Worm (Caenorhabditis elegans): ENCODE data around the gene clec-196.

clec-196 gene

ce11 chrIV:17265279-17265678 is 11.5 kb upstream of the clec-196 start, which contains the start of gene str-187:
str-187 (plus strand) TSS chrIV:17265579.
- TF ChIP-seq unc-62 (GFP tag; optimal IDR thresholded peaks at IDR 0.05): no peak

- no peak for TF ChIP-seq unc-62 (GFP tag; optimal IDR thresholded peaks at IDR 0.05)
These were observed 11.0 kb upstream of the clec-196 start for ce11 chrIV:17265716-17266115.

DNA sequence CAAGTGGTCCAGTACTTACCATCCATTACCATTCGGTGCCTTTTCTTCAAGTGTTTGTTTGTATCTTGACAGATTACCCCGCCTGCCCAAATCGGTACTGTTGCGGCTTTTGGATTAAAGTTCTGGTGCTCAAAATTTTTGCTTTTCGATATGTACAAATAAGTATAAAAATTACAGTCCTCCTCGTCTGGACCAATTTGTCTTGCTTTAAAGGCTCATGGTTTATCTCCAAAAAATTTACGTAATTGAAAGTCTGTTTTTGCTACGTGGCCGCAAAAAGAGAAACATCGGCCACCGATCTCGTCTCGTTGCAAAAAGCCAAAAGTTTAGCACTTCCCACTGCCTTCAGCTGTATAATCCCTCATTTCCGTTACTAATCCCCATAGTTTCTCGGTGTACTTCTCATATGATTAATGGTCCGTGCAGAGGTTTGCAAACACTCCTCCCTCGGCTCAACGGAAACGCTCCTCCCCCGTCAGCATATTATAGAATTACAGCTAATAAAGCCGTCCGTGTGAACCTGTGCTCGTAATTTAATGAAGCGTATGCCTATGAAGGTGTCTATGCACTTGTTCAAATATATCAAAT is 9.4 kb upstream of the clec-196 start:
- TF ChIP-seq unc-62 (GFP tag; optimal IDR thresholded peaks at IDR 0.05): no peak

DNA sequence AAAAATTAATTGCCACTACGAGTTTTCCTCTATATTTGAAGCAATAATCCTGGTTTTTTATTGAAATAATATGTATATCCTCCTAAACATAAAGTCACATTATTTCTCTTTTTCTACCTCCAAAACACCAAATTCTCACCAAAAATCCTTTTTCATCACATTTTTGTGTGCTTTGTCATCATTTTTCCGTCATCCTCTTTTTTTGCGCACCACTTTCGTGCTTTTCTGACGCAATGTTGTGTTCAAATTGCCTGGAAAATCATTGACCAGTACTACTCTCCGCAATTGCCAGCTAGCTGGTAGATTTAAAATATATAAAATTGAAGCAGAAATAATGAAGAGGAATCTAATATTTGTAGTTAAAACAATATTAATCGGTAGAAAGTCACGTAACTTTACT is 8.7 kb upstream of the clec-196 start:
- TF ChIP-seq unc-62 (GFP tag; optimal IDR thresholded peaks at IDR 0.05): no peak

- no peak for TF ChIP-seq unc-62 (GFP tag; optimal IDR thresholded peaks at IDR 0.05)
These were observed 8.1 kb upstream of the clec-196 start for ce11 chrIV:17268628-17269027.

DNA sequence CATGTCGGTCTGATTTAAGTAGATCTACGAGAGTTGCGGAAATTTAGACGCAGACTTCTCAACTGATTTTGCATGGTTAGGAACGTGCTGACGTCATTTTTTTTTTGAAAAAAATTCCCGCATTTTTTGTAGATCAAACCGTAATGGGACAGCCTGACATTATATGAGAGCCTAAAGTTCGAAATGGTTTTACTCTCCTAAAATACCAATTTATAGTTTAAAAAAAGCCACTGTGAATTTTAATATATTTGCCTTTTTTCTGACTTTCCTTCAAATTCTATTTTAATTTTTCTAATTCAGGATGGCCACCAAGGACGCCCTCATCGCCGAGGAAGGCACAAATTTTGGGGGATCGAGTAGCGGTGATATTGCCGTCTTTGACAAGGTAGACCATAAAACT is 7.7 kb upstream of the clec-196 start, which contains the start of gene atgp-1:
Gene atgp-1 (plus strand): TSS at position 301 of the 400 bp plus-strand sequence.
- TF ChIP-seq unc-62 (GFP tag; optimal IDR thresholded peaks at IDR 0.05): no peak

DNA sequence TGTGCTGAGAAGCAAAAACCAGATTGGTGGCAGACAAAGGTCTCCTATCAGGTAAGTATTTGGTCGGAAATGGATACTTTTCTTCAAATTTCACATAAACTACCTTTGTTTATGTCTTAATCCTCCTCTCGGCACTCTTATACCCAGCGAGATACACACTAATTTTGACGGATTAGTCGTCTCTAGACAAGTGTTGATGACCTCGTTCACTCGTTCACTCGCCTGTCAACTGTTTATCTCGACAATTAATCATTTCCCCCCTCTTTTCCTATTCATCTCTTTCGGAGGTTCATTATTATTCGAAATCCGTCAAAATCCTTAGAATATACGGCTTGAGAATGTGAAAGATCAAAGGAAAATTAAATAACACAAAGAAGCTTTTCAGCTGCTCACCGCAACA is 7.1 kb upstream of the clec-196 start:
- TF ChIP-seq unc-62 (GFP tag; optimal IDR thresholded peaks at IDR 0.05): no peak

DNA sequence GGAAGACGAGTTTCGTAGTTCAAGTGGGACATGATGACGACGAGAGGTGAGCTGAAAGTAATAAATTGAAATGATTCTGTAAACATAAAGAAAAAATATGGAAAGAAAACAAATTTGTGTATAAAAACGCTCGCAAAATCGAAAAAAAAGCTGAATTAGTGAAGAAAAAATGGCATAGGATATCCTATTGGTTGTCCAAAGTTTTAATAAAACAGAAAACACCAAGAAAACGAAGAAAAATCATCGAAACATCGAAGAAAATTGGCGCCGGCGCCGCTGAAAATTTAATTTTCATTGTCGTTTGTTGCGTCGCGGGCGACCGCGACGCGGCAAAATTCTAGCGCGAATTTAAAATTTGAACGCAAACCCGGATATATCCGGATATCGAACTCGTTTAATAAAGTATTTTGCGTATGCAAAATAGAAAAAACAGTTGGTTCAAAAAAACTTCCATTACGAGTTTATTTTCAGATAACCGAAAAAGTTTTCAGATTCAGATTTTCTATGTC is 3.1 kb upstream of the clec-196 start, which contains the start of gene gln-5:
Gene gln-5 (minus strand): TSS at position 51 of the 509 bp plus-strand sequence.
- no peak for TF ChIP-seq unc-62 (GFP tag; optimal IDR thresholded peaks at IDR 0.05)

ce11 chrIV:17275281-17275680 is 1.5 kb upstream of the clec-196 start, which contains the start of gene lhfp-4:
lhfp-4 (plus strand) TSS chrIV:17275581.
- no peak for TF ChIP-seq unc-62 (GFP tag; optimal IDR thresholded peaks at IDR 0.05)

DNA sequence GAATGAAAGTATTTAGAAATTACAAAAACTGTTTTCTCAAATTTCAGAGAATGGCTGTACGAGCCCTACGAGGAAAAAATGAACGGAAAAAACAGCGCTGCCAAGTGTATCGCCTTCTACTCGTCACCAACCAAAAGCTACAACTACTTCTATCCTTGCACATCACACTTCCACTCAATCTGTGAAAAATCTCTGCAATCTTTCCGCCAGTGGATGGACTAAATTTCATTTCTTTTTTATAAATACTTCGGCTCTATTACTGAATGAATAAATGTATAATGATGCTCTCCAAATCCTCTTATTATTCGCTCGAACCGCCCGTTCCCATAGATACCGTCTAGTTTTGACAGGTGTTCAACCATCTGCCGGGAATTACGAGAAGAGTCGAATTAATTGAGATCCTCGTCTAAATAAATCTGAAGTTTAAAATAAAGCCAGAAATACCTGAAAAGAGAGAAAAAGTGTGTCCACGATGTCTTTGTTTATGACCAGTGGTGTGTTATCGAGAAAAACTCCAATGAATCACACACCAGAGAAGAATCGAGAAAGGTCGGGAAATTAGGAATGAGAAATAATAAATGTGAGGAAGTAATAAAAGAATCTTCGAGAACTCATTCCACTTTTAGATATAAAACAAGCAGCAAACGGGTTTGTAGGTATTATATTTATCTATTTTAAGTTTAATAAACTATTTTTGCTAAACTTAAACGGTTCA is 860 bp downstream of the clec-196 start:
- no peak for TF ChIP-seq unc-62 (GFP tag; optimal IDR thresholded peaks at IDR 0.05)

- TF ChIP-seq unc-62 (GFP tag; optimal IDR thresholded peaks at IDR 0.05): no peak
These were observed 1.6 kb downstream of the clec-196 start for ce11 chrIV:17278363-17278762.

- no peak for TF ChIP-seq unc-62 (GFP tag; optimal IDR thresholded peaks at IDR 0.05)
These were observed 2.3 kb downstream of the clec-196 start, which contains the start of gene hsp-1 for ce11 chrIV:17278861-17279591. hsp-1 (plus strand) TSS chrIV:17278959.

DNA sequence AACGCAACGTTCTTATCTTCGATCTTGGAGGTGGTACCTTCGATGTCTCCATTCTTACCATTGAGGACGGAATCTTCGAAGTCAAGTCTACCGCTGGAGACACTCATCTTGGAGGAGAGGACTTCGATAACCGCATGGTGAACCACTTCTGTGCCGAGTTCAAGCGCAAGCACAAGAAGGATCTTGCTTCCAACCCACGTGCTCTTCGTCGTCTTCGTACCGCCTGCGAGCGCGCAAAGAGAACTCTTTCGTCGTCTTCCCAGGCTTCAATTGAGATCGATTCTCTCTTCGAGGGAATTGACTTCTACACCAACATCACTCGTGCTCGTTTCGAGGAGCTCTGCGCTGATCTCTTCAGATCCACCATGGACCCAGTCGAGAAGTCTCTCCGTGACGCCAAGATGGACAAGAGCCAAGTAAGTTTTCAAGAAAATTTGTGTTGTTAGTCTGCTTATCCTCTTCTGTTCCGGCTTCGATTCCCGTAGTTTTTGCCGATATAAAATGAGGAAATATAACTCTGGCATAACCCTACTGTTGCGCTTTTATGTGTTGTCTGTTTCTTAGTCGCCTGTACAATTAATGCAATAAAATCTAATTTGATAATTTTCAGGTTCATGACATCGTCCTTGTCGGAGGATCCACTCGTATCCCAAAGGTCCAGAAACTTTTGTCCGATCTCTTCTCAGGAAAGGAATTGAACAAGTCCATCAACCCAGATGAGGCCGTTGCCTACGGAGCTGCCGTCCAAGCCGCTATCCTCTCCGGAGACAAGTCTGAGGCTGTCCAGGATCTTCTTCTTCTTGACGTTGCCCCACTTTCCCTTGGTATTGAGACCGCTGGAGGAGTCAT is 3.1 kb downstream of the clec-196 start:
- TF ChIP-seq unc-62 (GFP tag; optimal IDR thresholded peaks at IDR 0.05): no peak

DNA sequence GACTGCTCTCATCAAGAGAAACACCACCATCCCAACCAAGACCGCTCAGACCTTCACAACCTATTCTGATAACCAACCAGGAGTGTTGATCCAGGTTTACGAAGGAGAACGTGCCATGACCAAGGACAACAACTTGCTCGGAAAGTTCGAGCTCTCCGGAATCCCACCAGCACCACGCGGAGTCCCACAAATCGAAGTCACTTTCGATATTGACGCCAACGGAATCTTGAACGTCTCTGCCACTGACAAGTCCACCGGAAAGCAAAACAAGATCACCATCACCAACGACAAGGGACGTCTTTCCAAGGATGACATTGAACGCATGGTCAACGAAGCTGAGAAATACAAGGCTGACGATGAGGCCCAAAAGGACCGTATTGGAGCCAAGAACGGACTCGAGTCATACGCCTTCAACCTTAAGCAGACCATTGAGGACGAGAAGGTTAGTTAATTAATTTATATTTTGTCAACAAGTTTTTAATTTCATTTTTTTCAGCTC is 3.7 kb downstream of the clec-196 start:
- TF ChIP-seq unc-62 (GFP tag; optimal IDR thresholded peaks at IDR 0.05): no peak
